Fruit fly (Drosophila melanogaster): ENCODE results near the gene CG3598.

dm6 chrX:2941108-2941507 lies 4.3 kb downstream of the CG3598 start, which contains the start of gene CG14421:
- TF ChIP-seq Sin3A (optimal IDR thresholded peaks at IDR 0.05) (no peak), h (optimal IDR thresholded peaks at IDR 0.05) (no peak), Myc (optimal IDR thresholded peaks at IDR 0.05) (no peak), psq (optimal IDR thresholded peaks at IDR 0.05) (no peak), ttk (optimal IDR thresholded peaks at IDR 0.05) (no peak), insv (optimal IDR thresholded peaks at IDR 0.05) (no peak)
